Worm (Caenorhabditis elegans): ENCODE measurements around the gene F13E9.11.

DNA sequence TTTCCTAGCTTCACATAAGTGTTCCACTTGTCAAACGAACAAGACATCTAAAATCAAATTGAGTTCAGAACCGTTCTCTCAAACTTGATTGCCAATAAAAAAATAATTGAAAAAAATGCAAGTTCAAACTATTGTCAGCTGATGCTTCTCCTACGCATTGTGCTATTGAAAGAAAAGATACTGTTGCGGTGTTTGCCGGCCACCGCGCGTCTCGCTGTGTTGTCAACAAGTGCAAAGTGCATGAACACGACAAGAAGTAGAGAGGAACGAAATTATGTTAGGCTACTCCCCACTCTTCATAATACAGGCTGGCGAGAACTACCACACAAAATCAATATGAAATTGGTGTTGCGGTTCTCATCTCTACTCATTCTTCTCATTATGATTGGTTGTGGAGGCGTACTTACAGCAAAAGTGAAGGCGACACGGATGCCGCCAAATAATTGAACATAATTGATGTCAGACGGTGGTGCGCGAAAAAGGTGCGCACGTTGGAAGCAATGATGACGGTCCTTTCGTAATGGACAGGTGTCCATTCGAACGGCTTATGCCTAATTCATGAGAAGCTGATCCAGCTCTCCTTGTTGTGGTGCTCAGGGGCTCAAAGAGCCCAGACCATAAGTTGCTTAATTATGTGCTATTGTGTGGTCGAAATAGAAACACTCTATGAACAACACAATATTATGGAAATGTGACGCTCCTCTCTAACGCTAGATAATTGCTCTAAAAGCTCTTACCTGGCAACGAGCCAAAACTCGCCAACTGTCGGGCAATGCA lies 1.4 kb downstream of the F13E9.11 start:
- TF ChIP-seq syd-9 (tag; optimal IDR thresholded peaks at IDR 0.05) (no peak), K09A11.1 (tag; optimal IDR thresholded peaks at IDR 0.05; ENCODE audit: insufficient read depth) (no peak), dmd-4 (tag; optimal IDR thresholded peaks at IDR 0.05; ENCODE audit: borderline replicate concordance) (no peak), ceh-30 (tag; optimal IDR thresholded peaks at IDR 0.05) (no peak), unc-55 (GFP tag; optimal IDR thresholded peaks at IDR 0.05) (no peak), ceh-9 (tag; optimal IDR thresholded peaks at IDR 0.05) (no peak)

Measured in whole organism, late embryonic.